Worm (Caenorhabditis elegans): ENCODE data around the gene ina-1.

ina-1 gene

DNA sequence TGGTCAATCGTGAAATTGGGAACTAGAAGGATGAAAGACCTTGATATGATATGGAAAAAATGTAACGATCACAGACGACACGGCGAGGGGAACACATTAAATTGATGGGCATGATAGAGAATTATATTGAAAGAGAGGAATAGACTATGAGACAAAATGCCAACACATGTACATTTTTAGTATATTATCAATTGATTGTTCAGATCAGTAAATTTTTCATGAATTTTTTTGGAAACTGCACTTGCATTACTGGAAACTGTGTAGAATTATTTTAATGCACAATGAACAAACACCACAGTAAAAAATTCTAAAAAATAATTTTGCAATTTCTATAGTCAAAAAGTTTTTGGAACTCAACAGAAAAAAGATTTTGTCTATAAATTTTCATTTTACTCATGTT is 637 bp upstream of the ina-1 start:
- TF ChIP-seq flt-1 (GFP tag; IDR thresholded peaks at IDR 0.05) (no peak), med-1 (GFP tag; optimal IDR thresholded peaks at IDR 0.05; ENCODE audit: insufficient read depth) (no peak), tab-1 (GFP tag; IDR thresholded peaks at IDR 0.05) (no peak), T22C8.4 (GFP tag; IDR thresholded peaks at IDR 0.05) (no peak), ztf-29 (GFP tag; IDR thresholded peaks at IDR 0.05) (no peak), ref-1 (GFP tag; conservative IDR thresholded peaks at IDR 0.05) (no peak), ztf-23 (GFP tag; IDR thresholded peaks at IDR 0.05) (no peak), klf-2 (GFP tag; conservative IDR thresholded peaks at IDR 0.05) (no peak), cog-1 (tag; optimal IDR thresholded peaks at IDR 0.05) (no peak)

- TF ChIP-seq cog-1 (tag; optimal IDR thresholded peaks at IDR 0.05) = no peak
Observed at ce11 chrIII:9162634-9163118, 9.9 kb downstream of the ina-1 start, which contains the start of gene dgk-3. Gene dgk-3, plus strand, starts transcription at chrIII:9163068.

DNA sequence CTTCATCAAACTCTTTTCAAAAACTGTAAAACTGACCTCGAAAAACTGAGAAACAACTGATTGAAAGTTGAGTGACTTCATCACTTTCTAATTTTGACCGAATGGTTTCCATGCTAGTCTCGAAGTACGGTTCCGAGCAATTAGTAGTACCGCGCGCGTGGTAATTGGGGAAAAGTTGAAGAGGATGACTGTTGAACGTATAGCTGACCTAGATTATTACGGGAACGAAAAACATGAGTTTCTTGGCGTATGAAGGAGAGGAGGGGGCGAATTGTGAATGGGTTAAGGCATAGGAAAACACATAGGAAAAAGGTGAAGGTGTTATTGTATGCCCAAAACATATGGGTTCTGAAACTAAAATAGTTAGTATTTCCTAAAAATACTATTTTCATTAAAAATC is 11.0 kb downstream of the ina-1 start, which contains the start of gene ptr-9:
Gene ptr-9, minus strand, starts transcription at position 101 of the 400 bp plus-strand sequence.
- TF ChIP-seq ref-1 (GFP tag; conservative IDR thresholded peaks at IDR 0.05) (no peak), klf-2 (GFP tag; conservative IDR thresholded peaks at IDR 0.05) (no peak), ztf-29 (GFP tag; IDR thresholded peaks at IDR 0.05) (no peak), med-1 (GFP tag; optimal IDR thresholded peaks at IDR 0.05; ENCODE audit: insufficient read depth) (no peak), flt-1 (GFP tag; IDR thresholded peaks at IDR 0.05) (no peak), tab-1 (GFP tag; IDR thresholded peaks at IDR 0.05) (no peak), cog-1 (tag; optimal IDR thresholded peaks at IDR 0.05) (no peak), T22C8.4 (GFP tag; IDR thresholded peaks at IDR 0.05) (no peak), ztf-23 (GFP tag; IDR thresholded peaks at IDR 0.05) (no peak)

DNA sequence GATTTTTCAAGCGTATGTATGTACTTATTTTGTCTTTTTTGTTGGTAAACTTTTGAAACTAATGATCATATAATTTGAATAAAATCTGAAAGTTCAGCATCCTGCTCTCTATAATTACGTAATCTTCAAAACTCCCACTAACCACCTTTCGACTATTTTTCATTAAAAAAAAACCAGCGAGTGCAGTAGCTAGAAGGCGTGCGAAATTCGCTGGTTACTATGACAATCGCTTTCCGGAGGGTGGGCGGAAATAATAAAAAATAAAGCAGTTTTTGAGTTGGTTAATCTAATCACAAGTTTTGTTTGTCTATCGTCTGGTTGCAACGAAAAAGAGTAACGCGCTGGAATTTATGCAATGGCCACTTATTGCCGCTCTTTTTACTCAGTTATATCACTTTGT is 17.8 kb downstream of the ina-1 start, which contains the start of gene irld-34:
Gene irld-34, plus strand, starts transcription at position 301 of the 400 bp plus-strand sequence.
- TF ChIP-seq flt-1 (GFP tag; IDR thresholded peaks at IDR 0.05) = no peak
- no peak for TF ChIP-seq ref-1 (GFP tag; conservative IDR thresholded peaks at IDR 0.05)
- TF ChIP-seq med-1 (GFP tag; optimal IDR thresholded peaks at IDR 0.05; ENCODE audit: insufficient read depth) = no peak
- no peak for TF ChIP-seq cog-1 (tag; optimal IDR thresholded peaks at IDR 0.05)
- no peak for TF ChIP-seq tab-1 (GFP tag; IDR thresholded peaks at IDR 0.05)

- TF ChIP-seq flt-1 (GFP tag; IDR thresholded peaks at IDR 0.05) (no peak), ztf-23 (GFP tag; IDR thresholded peaks at IDR 0.05) (no peak)
Observed at ce11 chrIII:9153809-9154208, 18.8 kb downstream of the ina-1 start, which contains the start of gene nhl-1. Gene nhl-1, minus strand, starts transcription at chrIII:9153909.

ce11 chrIII:9152950-9153349 is 19.7 kb downstream of the ina-1 start:
- no peak for TF ChIP-seq T22C8.4 (GFP tag; IDR thresholded peaks at IDR 0.05)
- TF ChIP-seq med-1 (GFP tag; optimal IDR thresholded peaks at IDR 0.05; ENCODE audit: insufficient read depth) = no peak
- TF ChIP-seq ztf-29 (GFP tag; IDR thresholded peaks at IDR 0.05) = no peak
- no peak for TF ChIP-seq flt-1 (GFP tag; IDR thresholded peaks at IDR 0.05)

DNA sequence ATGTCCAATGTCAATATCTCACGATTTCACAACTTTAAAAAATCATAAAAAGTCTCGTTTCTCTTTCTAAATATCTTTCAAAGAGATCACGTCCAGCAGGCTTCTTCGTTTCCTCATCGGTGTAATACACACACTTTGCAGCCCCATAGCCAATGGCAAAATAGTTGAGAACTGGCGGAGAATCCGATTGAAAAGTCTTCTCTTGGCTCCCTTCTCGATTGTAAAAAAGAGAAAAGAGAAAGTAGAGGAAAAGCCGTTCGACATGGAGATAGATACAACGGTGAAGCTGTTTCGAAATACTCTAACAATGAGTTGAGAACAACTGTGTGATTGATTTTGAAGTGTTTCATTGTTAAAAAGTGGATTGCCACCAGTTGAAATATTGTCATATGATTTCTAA is 20.8 kb downstream of the ina-1 start:
- TF ChIP-seq klf-2 (GFP tag; conservative IDR thresholded peaks at IDR 0.05) = no peak
- TF ChIP-seq cog-1 (tag; optimal IDR thresholded peaks at IDR 0.05) = no peak
- TF ChIP-seq med-1 (GFP tag; optimal IDR thresholded peaks at IDR 0.05; ENCODE audit: insufficient read depth) = no peak
- no peak for TF ChIP-seq T22C8.4 (GFP tag; IDR thresholded peaks at IDR 0.05)
- TF ChIP-seq flt-1 (GFP tag; IDR thresholded peaks at IDR 0.05) = no peak
- TF ChIP-seq ztf-29 (GFP tag; IDR thresholded peaks at IDR 0.05) = no peak
- TF ChIP-seq tab-1 (GFP tag; IDR thresholded peaks at IDR 0.05) = no peak
- TF ChIP-seq ztf-23 (GFP tag; IDR thresholded peaks at IDR 0.05) = no peak
- no peak for TF ChIP-seq ref-1 (GFP tag; conservative IDR thresholded peaks at IDR 0.05)

- TF ChIP-seq flt-1 (GFP tag; IDR thresholded peaks at IDR 0.05) (no peak), T22C8.4 (GFP tag; IDR thresholded peaks at IDR 0.05) (no peak), klf-2 (GFP tag; conservative IDR thresholded peaks at IDR 0.05) (no peak), tab-1 (GFP tag; IDR thresholded peaks at IDR 0.05) (no peak), med-1 (GFP tag; optimal IDR thresholded peaks at IDR 0.05; ENCODE audit: insufficient read depth) (no peak), ztf-29 (GFP tag; IDR thresholded peaks at IDR 0.05) (no peak), ztf-23 (GFP tag; IDR thresholded peaks at IDR 0.05) (no peak), cog-1 (tag; optimal IDR thresholded peaks at IDR 0.05) (no peak), ref-1 (GFP tag; conservative IDR thresholded peaks at IDR 0.05) (no peak)
Observed at ce11 chrIII:9149132-9149531, 23.5 kb downstream of the ina-1 start.

DNA sequence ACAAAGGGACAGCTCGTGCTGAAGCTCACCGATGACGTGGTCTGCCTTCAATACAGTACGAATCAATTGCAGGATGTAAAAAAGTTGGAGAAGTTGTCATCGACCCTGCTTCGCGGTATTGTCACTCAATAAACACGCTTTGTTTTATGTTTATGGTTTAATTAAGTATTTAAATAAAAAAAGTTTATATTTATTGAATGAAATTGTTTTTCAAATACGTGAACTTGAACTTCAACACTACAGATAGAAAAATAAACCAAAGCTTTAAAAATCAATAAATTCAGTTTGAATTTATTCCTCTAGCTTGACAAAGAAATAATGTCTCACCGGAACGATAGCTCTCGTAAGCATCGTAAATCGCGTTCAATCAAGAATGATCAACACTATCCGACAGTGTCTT is 26.8 kb downstream of the ina-1 start, which contains the start of gene ZK512.8:
Gene ZK512.8, plus strand, starts transcription at position 301 of the 400 bp plus-strand sequence.
- TF ChIP-seq tab-1 (GFP tag; IDR thresholded peaks at IDR 0.05) (no peak), flt-1 (GFP tag; IDR thresholded peaks at IDR 0.05) (no peak), med-1 (GFP tag; optimal IDR thresholded peaks at IDR 0.05; ENCODE audit: insufficient read depth) (no peak), klf-2 (GFP tag; conservative IDR thresholded peaks at IDR 0.05) (no peak), ztf-23 (GFP tag; IDR thresholded peaks at IDR 0.05) (no peak), cog-1 (tag; optimal IDR thresholded peaks at IDR 0.05) (no peak), ref-1 (GFP tag; conservative IDR thresholded peaks at IDR 0.05) (no peak), T22C8.4 (GFP tag; IDR thresholded peaks at IDR 0.05) (no peak), ztf-29 (GFP tag; IDR thresholded peaks at IDR 0.05) (no peak)

ce11 chrIII:9144744-9145390 is 27.7 kb downstream of the ina-1 start, which contains the start of the genes ZK512.2 and ZK512.4:
Gene ZK512.2, minus strand, starts transcription at chrIII:9144794.
Gene ZK512.4, plus strand, starts transcription at chrIII:9145340.
- no peak for TF ChIP-seq tab-1 (GFP tag; IDR thresholded peaks at IDR 0.05)
- TF ChIP-seq ztf-29 (GFP tag; IDR thresholded peaks at IDR 0.05) = no peak
- TF ChIP-seq flt-1 (GFP tag; IDR thresholded peaks at IDR 0.05) = no peak
- no peak for TF ChIP-seq ref-1 (GFP tag; conservative IDR thresholded peaks at IDR 0.05)
- TF ChIP-seq klf-2 (GFP tag; conservative IDR thresholded peaks at IDR 0.05) = no peak
- TF ChIP-seq T22C8.4 (GFP tag; IDR thresholded peaks at IDR 0.05) = no peak
- TF ChIP-seq cog-1 (tag; optimal IDR thresholded peaks at IDR 0.05) = no peak
- no peak for TF ChIP-seq med-1 (GFP tag; optimal IDR thresholded peaks at IDR 0.05; ENCODE audit: insufficient read depth)
- TF ChIP-seq ztf-23 (GFP tag; IDR thresholded peaks at IDR 0.05) = no peak
